Worm (Caenorhabditis elegans) whole organism, young adult: ENCODE measurements around the gene cht-3.

Experiments used
- T07F8.4 ChIP-seq: sonication (generic microtip); optimal IDR thresholded peaks from 2 replicates; lab custom pipeline; 2016; ENCODE audit warnings: mild to moderate bottlenecking, missing genetic modification characterization, moderate library complexity, missing compliant biosample characterization
- ama-1 ChIP-seq, 3 experiments: fragments of 150-350 bp in 1 of 3; sonication (generic microtip) in 2 of 3; optimal IDR thresholded peaks; 2 replicates each; lab custom pipeline; 2014 to 2018; ENCODE audit warnings: missing biosample characterization in 2 of 3, missing genetic modification characterization in 2 of 3, missing genetic modification reagents in 2 of 3
- ets-4 ChIP-seq: fragments of 200-800 bp; sonication (Bioruptor generic); optimal IDR thresholded peaks from 2 replicates; lab custom pipeline; 2018; ENCODE audit warnings: mild to moderate bottlenecking, missing genetic modification characterization, missing compliant biosample characterization
- lag-1 ChIP-seq: fragments of 200-800 bp; sonication (Bioruptor generic); IDR thresholded peaks from 2 replicates; pipeline ENCODE4 v1.3.6; 2022; ENCODE audit warnings: missing genetic modification reagents, missing genetic modification characterization, missing compliant biosample characterization
- nhr-80 ChIP-seq: sonication (generic microtip); optimal IDR thresholded peaks from 2 replicates; lab custom pipeline; 2016; ENCODE audit warnings: missing genetic modification characterization, missing compliant biosample characterization
- snpc-1.1 ChIP-seq: sonication (generic microtip); optimal IDR thresholded peaks from 2 replicates; lab custom pipeline; 2017; ENCODE audit warnings: missing genetic modification characterization, mild to moderate bottlenecking, missing compliant biosample characterization, antibody characterized with exemption, moderate library complexity, missing genotype, missing genetic modification reagents; ENCODE audit not compliant: insufficient read depth
- snpc-4 ChIP-seq, 5 experiments: fragments of 150-350 bp in 1 of 5; sonication (generic microtip) in 4 of 5; optimal IDR thresholded peaks; 2 replicates each; lab custom pipeline; 2014 to 2018; ENCODE audit warnings: missing genetic modification characterization in 5 of 5, missing biosample characterization in 3 of 5, antibody characterized with exemption in 2 of 5, mild to moderate bottlenecking in 2 of 5, missing compliant biosample characterization in 2 of 5, missing genotype in 2 of 5, moderate library complexity in 2 of 5, missing genetic modification reagents in 1 of 5
- tlf-1 ChIP-seq: fragments of 200-800 bp; sonication (Bioruptor generic); optimal IDR thresholded peaks from 2 replicates; lab custom pipeline; 2018; ENCODE audit warnings: mild to moderate bottlenecking, missing genetic modification characterization, missing compliant biosample characterization

DNA sequence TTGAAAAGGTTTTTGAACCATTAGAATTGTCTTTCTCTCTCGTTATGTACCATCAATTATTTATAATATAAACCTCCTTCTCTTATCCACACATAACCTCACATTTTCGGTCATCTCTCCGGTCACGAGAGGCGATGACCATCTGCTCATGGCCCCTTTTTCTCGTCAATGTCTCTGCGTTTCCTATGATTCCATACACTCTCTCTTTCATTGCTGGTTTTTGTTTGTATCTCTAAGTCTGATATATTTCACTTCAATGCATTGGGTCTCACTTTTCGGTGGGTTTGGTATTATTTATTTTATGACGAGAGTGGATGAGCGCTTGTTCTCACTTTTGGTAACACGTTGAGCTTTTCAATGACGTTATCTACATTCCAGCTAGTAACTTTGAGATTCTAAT is 19.6 kb downstream of the cht-3 start:
- TF ChIP-seq ama-1 (optimal IDR thresholded peaks at IDR 0.05; lab: Kevin White, UChicago) (no peak), ama-1 (GFP tag; optimal IDR thresholded peaks at IDR 0.05; lab: Kevin White, UChicago) (no peak), lag-1 (GFP tag; lab: Robert Waterston, UW) (no peak), ets-4 (GFP tag; lab: Kevin White, UChicago) (no peak), snpc-4 (GFP tag; optimal IDR thresholded peaks at IDR 0.05; lab: Kevin White, UChicago) (no peak), snpc-4 (tag; optimal IDR thresholded peaks at IDR 0.05; lab: Kevin White, UChicago) (no peak), snpc-1.1 (tag; lab: Kevin White, UChicago) (no peak), tlf-1 (GFP tag; lab: Kevin White, UChicago) (no peak), T07F8.4 (no peak), nhr-80 (tag; lab: Kevin White, UChicago) (no peak)
